Worm (Caenorhabditis elegans): ENCODE data around the gene npr-20.

npr-20 gene

DNA sequence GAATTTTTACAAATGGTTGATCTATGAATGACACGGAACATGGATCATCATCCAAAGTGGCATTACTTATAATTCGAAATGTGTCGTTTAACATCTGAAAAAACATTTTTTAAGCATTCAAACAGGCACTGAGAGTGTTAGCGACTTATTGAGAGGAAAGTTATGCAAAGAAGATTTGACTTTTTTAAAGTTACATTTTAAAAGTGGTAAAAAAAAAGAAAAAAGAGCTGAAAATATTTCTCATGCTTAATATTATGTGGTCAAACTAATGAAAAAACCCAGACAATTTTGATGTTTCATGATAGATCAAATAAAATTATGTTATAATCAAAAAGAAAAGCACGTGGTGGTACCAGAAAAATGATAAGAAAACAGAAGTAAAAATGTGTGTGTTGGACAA, at the start of gene npr-20:
TSS of gene npr-20 (minus strand) at position 101 of the 400 bp plus-strand sequence.
- TF ChIP-seq cey-2 (tag; optimal IDR thresholded peaks at IDR 0.05; ENCODE audit: borderline replicate concordance, insufficient read depth) (no peak), dpl-1 (GFP tag; optimal IDR thresholded peaks at IDR 0.05) (no peak), hif-1 (tag; optimal IDR thresholded peaks at IDR 0.05) (no peak), F37D6.2 (tag; optimal IDR thresholded peaks at IDR 0.05) (no peak), set-16 (GFP tag; IDR thresholded peaks at IDR 0.05) (no peak), mxl-2 (GFP tag; conservative IDR thresholded peaks at IDR 0.05) (no peak), nhr-11 (tag; optimal IDR thresholded peaks at IDR 0.05) (no peak), dmd-9 (GFP tag; IDR thresholded peaks at IDR 0.05) (no peak)

DNA sequence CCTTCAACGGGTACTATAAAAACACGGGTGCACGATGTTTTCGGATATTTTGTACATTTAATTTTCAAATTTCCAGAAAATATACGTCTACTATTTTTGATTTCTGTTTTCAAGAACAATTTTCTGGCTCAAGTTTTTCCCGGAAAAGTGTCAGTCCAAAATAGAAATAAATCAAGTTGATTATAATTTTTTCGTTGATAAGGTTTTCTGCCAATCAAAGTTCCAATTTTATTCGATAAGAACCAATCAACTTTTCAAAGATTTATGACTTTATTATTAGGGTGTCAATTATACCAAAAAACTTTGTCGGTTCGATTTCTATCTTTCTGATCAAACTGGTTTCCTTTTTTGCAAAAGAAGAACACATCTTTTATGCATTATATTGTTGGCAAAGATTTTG, 49.7 kb upstream of the npr-20 start:
- TF ChIP-seq dve-1 (tag; optimal IDR thresholded peaks at IDR 0.05; ENCODE audit: insufficient read depth), result peak; percentile 15
- no peak for TF ChIP-seq cey-2 (tag; optimal IDR thresholded peaks at IDR 0.05; ENCODE audit: borderline replicate concordance, insufficient read depth)
- TF ChIP-seq tra-1 (GFP tag; IDR thresholded peaks at IDR 0.05), result peak; percentile 47; the same call in 1 of the 2 replicates
- no peak for TF ChIP-seq arid-1 (GFP tag; conservative IDR thresholded peaks at IDR 0.05)
- TF ChIP-seq dmd-6 (GFP tag; IDR thresholded peaks at IDR 0.05), result peak; percentile 89
- no peak for TF ChIP-seq snpc-4 (tag; optimal IDR thresholded peaks at IDR 0.05)
- peak; percentile 68; the same call in 1 of the 2 replicates for TF ChIP-seq ceh-20 (GFP tag; IDR thresholded peaks at IDR 0.05)

DNA sequence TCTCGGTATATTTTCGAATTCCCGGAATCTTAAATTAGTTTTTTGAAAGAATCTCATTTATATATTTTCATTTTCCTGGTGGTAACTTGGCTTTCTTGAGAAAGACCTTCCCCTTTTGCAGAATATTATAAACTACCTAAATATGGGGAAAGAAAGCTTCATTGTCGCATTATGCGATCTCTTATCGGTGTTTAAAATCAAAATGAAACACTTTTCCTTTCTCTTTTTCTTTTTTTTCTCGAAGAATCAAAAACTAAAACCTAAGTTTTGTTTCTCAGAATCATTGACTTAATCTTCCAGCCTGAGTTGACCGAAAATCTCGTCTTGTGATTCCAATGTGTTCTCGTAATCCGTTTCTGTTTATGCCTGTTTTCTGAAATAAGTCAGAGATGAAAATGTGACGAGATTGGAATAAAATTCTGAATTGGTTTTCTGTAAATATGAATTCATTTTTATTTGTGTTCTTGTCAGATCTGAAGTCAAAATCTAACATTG, 47.6 kb upstream of the npr-20 start:
- no peak for TF ChIP-seq duxl-1 (tag; optimal IDR thresholded peaks at IDR 0.05; ENCODE audit: poor library complexity)
- no peak for TF ChIP-seq nhr-11 (tag; optimal IDR thresholded peaks at IDR 0.05)
- no peak for TF ChIP-seq ceh-44 (GFP tag; IDR thresholded peaks at IDR 0.05)
- TF ChIP-seq dmd-6 (GFP tag; IDR thresholded peaks at IDR 0.05), result no peak
- no peak for TF ChIP-seq lin-15B (tag; optimal IDR thresholded peaks at IDR 0.05)
- TF ChIP-seq attf-4 (tag; optimal IDR thresholded peaks at IDR 0.05), result no peak
- TF ChIP-seq vab-7 (GFP tag; IDR thresholded peaks at IDR 0.05), result no peak
- no peak for TF ChIP-seq spr-3 (GFP tag; optimal IDR thresholded peaks at IDR 0.05)
- no peak for TF ChIP-seq jun-1 (tag; optimal IDR thresholded peaks at IDR 0.05)
- TF ChIP-seq ceh-28 (tag; optimal IDR thresholded peaks at IDR 0.05), result no peak
- no peak for TF ChIP-seq daf-8 (GFP tag; IDR thresholded peaks at IDR 0.05)
- TF ChIP-seq pha-4 (GFP tag; IDR thresholded peaks at IDR 0.05), result no peak
- TF ChIP-seq pha-4 (tag; optimal IDR thresholded peaks at IDR 0.05), result no peak

DNA sequence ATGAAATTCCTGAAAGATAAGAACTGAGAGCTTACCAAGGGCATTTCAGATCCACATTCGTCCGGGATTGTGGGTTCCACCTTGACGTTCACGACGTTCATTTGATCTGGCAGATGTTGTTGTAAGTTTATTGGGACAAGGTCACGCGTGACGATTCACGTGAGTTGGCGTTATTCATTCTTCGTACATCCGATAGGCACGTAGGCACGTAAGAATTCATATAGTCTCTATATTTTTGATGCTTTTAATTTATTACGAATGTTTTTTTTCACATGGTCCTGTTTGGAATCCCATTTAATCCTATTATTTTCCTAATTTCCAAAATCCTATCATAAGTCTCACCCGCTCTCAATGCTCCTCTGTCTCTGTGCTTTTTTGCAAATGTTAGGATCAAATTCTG, 47.0 kb upstream of the npr-20 start, which contains the start of gene B0457.4:
TSS of gene B0457.4 (minus strand) at position 101 of the 400 bp plus-strand sequence.
- no peak for TF ChIP-seq tag-97 (GFP tag; IDR thresholded peaks at IDR 0.05)
- TF ChIP-seq gei-8 (GFP tag; optimal IDR thresholded peaks at IDR 0.05), result no peak
- TF ChIP-seq vab-7 (GFP tag; IDR thresholded peaks at IDR 0.05), result no peak
- TF ChIP-seq daf-8 (GFP tag; IDR thresholded peaks at IDR 0.05), result no peak
- no peak for TF ChIP-seq tra-1 (GFP tag; IDR thresholded peaks at IDR 0.05)
- no peak for TF ChIP-seq daf-19 (GFP tag; conservative IDR thresholded peaks at IDR 0.05)
- no peak for TF ChIP-seq ces-1 (GFP tag; optimal IDR thresholded peaks at IDR 0.05)
- TF ChIP-seq spr-1 (tag; optimal IDR thresholded peaks at IDR 0.05), result no peak
- no peak for TF ChIP-seq Y75B8A.6 (GFP tag; IDR thresholded peaks at IDR 0.05)
- no peak for TF ChIP-seq nhr-237 (tag; optimal IDR thresholded peaks at IDR 0.05)
- TF ChIP-seq nhr-76 (tag; optimal IDR thresholded peaks at IDR 0.05), result no peak
- no peak for TF ChIP-seq sdz-12 (GFP tag; optimal IDR thresholded peaks at IDR 0.05)
- TF ChIP-seq pqm-1 (tag; optimal IDR thresholded peaks at IDR 0.05), result no peak
- no peak for TF ChIP-seq ctbp-1 (GFP tag; IDR thresholded peaks at IDR 0.05)
